Fruit fly (Drosophila melanogaster): ENCODE data around the gene CG5321.
A peak's percentile ranks its signal among the peaks of the same experiment; 100 is the strongest.

The CG5321 gene

DNA sequence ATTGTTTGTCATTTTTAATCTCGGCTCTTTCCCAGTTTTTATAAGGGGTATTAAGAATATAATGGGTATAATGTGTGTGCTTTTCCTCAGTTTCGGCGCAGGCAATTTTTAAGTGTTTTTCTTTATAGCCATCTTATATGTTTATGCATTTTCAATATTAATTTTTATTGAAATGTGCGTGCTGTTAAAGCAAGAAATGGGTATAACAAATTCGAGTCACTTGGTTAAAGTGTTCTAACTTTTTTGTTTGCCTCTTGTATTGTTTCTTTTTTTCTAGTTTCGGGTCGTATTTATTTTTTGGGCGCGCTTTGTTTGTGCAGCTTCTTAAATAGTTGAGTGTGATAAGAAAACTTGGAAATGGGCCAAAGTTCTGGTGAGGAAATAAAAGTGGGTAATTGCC, 46.2 kb upstream of the CG5321 start (continued):
- no peak for TF ChIP-seq CG32532 (GFP tag; IDR thresholded peaks at IDR 0.05)
- peak; percentile 21 for TF ChIP-seq HLH54F (GFP tag; optimal IDR thresholded peaks at IDR 0.05)
- peak; percentile 21 for TF ChIP-seq NfI (GFP tag; optimal IDR thresholded peaks at IDR 0.05)
- TF ChIP-seq CG4360 (GFP tag; IDR thresholded peaks at IDR 0.05): 0 out of 2 replicates have a peak, but pooled peaks have one; percentile 18
- peak; percentile 28 for TF ChIP-seq CG6654 (GFP tag; optimal IDR thresholded peaks at IDR 0.05)
- TF ChIP-seq psq (GFP tag; optimal IDR thresholded peaks at IDR 0.05): peak; percentile 12
- TF ChIP-seq Mes4 (GFP tag; optimal IDR thresholded peaks at IDR 0.05): peak; percentile 63
- TF ChIP-seq Antp (GFP tag; optimal IDR thresholded peaks at IDR 0.05): peak; percentile 31
- TF ChIP-seq Neu2 (GFP tag; optimal IDR thresholded peaks at IDR 0.05; ENCODE audit: borderline replicate concordance): no peak
- TF ChIP-seq lola (GFP tag; optimal IDR thresholded peaks at IDR 0.05): peak in 1 of 3 experiments; percentile 64
- peak; percentile 64 for TF ChIP-seq CG16863 (GFP tag; optimal IDR thresholded peaks at IDR 0.05)
- peak in 1 of 2 experiments; percentile 22 for TF ChIP-seq Eip74EF (GFP tag; optimal IDR thresholded peaks at IDR 0.05)
- no peak for TF ChIP-seq MBD-R2 (GFP tag; IDR thresholded peaks at IDR 0.05)
- no peak for TF ChIP-seq exex (tag; optimal IDR thresholded peaks at IDR 0.05)
- TF ChIP-seq her (GFP tag; optimal IDR thresholded peaks at IDR 0.05): peak; percentile 7
- TF ChIP-seq NC2β (GFP tag; optimal IDR thresholded peaks at IDR 0.05): peak; percentile 61
- peak; percentile 18; the same call in 1 of the 3 replicates for TF ChIP-seq ase (GFP tag; IDR thresholded peaks at IDR 0.05)
- no peak for TF ChIP-seq gro (GFP tag; optimal IDR thresholded peaks at IDR 0.05)
- TF ChIP-seq CG10959 (GFP tag; IDR thresholded peaks at IDR 0.05): peak; percentile 70
- peak; percentile 61 for TF ChIP-seq CG12391 (tag; optimal IDR thresholded peaks at IDR 0.05)
- no peak for TF ChIP-seq Dad (GFP tag; optimal IDR thresholded peaks at IDR 0.05)
- TF ChIP-seq E2f1 (GFP tag; IDR thresholded peaks at IDR 0.05): no peak
- TF ChIP-seq Nf-YA (GFP tag; IDR thresholded peaks at IDR 0.05): peak; percentile 49; the same call in 1 of the 2 replicates
- peak; percentile 65 for TF ChIP-seq Spps (tag; optimal IDR thresholded peaks at IDR 0.05)
- no peak for TF ChIP-seq CG18011 (GFP tag; optimal IDR thresholded peaks at IDR 0.05)
- no peak for TF ChIP-seq Drgx (GFP tag; IDR thresholded peaks at IDR 0.05)
- peak; percentile 74 for TF ChIP-seq ara (GFP tag; IDR thresholded peaks at IDR 0.05)
- TF ChIP-seq CG18599 (GFP tag; optimal IDR thresholded peaks at IDR 0.05): peak; percentile 43
- no peak for TF ChIP-seq CG17612 (GFP tag; IDR thresholded peaks at IDR 0.05)
- TF ChIP-seq az2 (GFP tag; optimal IDR thresholded peaks at IDR 0.05): peak; percentile 66
- TF ChIP-seq dimm (GFP tag; IDR thresholded peaks at IDR 0.05): 0 out of 2 replicates have a peak, but pooled peaks have one; percentile 10
- TF ChIP-seq CG31224 (GFP tag; IDR thresholded peaks at IDR 0.05): no peak
- TF ChIP-seq vnd (GFP tag; IDR thresholded peaks at IDR 0.05; ENCODE audit: partially characterized antibody): no peak
- TF ChIP-seq Asciz (GFP tag; optimal IDR thresholded peaks at IDR 0.05): peak; percentile 78
- peak; percentile 41; the same call in 1 of the 2 replicates for TF ChIP-seq slbo (GFP tag; IDR thresholded peaks at IDR 0.05)
- peak; percentile 58 for TF ChIP-seq CG6689 (GFP tag; IDR thresholded peaks at IDR 0.05)
- TF ChIP-seq Blimp-1 (GFP tag; optimal IDR thresholded peaks at IDR 0.05): peak; percentile 79
- TF ChIP-seq NC2α (GFP tag; optimal IDR thresholded peaks at IDR 0.05): no peak
- TF ChIP-seq CG7357 (GFP tag; IDR thresholded peaks at IDR 0.05): peak; percentile 43; the same call in 1 of the 3 replicates
- TF ChIP-seq CG5245 (GFP tag; optimal IDR thresholded peaks at IDR 0.05): peak; percentile 61
- TF ChIP-seq nerfin-1 (tag; optimal IDR thresholded peaks at IDR 0.05): peak; percentile 34
- peak; percentile 40; the same call in 1 of the 2 replicates for TF ChIP-seq lmd (GFP tag; IDR thresholded peaks at IDR 0.05)
- TF ChIP-seq HmgZ (tag; optimal IDR thresholded peaks at IDR 0.05): peak; percentile 9
- TF ChIP-seq CG1233 (GFP tag; optimal IDR thresholded peaks at IDR 0.05): no peak
- peak; percentile 25 for TF ChIP-seq CG13123 (GFP tag; optimal IDR thresholded peaks at IDR 0.05)
- TF ChIP-seq Dll (GFP tag; IDR thresholded peaks at IDR 0.05; ENCODE audit: partially characterized antibody): no peak
- peak; percentile 48; the same call in 1 of the 2 replicates for TF ChIP-seq CG17328 (GFP tag; IDR thresholded peaks at IDR 0.05)
- TF ChIP-seq CG11723 (GFP tag; optimal IDR thresholded peaks at IDR 0.05): peak; percentile 32
- peak; percentile 68 for TF ChIP-seq unpg (GFP tag; optimal IDR thresholded peaks at IDR 0.05)
- TF ChIP-seq CG15479 (GFP tag; optimal IDR thresholded peaks at IDR 0.05): no peak

All from whole organism, embryonic.